Worm (Caenorhabditis elegans): Measurements from ENCODE around the gene nhr-1.

DNA sequence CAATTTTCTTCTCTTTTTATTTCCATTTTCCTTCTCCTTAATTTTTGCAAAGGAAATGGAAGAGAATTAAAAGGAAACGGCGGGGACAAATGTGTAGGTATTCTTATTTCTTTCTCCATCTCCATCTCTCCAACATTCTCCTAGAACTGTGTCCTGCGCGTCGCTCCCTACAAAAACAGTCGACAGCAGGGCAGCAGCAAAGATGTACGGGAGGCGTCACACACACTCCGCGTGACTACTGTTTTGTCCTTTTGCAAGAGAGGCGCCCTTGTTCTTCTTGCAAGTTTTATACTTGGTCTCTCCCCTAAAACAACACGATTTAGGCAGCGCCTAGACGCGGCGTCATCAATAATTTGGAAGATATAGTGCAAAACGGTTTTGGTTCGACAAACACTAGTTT lies 26.1 kb downstream of the nhr-1 start:
- TF ChIP-seq skn-1 (tag; optimal IDR thresholded peaks at IDR 0.05) (no peak), ceh-82 (tag; optimal IDR thresholded peaks at IDR 0.05) (no peak), nhr-28 (tag; optimal IDR thresholded peaks at IDR 0.05) (no peak), ztf-11 (tag; optimal IDR thresholded peaks at IDR 0.05) (no peak), ama-1 (optimal IDR thresholded peaks at IDR 0.05) (no peak), nfya-1 (tag; optimal IDR thresholded peaks at IDR 0.05; ENCODE audit: insufficient read depth) (no peak), nhr-77 (tag; optimal IDR thresholded peaks at IDR 0.05) (no peak), R02D3.7 (tag; optimal IDR thresholded peaks at IDR 0.05) (no peak), zag-1 (tag; optimal IDR thresholded peaks at IDR 0.05) (no peak), nhr-11 (tag; optimal IDR thresholded peaks at IDR 0.05) (no peak), egl-27 (tag; optimal IDR thresholded peaks at IDR 0.05) (no peak)
